Worm (Caenorhabditis elegans) whole organism, L1 larva: ENCODE measurements around the gene fbxa-172.
"Not testable (repeated sequence)": the region's sequence is repeated elsewhere in the genome, so short reads cannot be mapped to it uniquely, and the experiment has no call there.

ENCODE experiments used
- C16A3.4 ChIP-seq: fragments of 150-350 bp; optimal IDR thresholded peaks from 2 replicates; lab custom pipeline; 2014; ENCODE audit warnings: missing biosample characterization, missing genetic modification characterization
- F16B12.6 ChIP-seq: fragments of 150-350 bp; optimal IDR thresholded peaks from 2 replicates; lab custom pipeline; 2014; ENCODE audit warnings: missing biosample characterization, missing genetic modification characterization
- ama-1 ChIP-seq: fragments of 150-350 bp; optimal IDR thresholded peaks from 2 replicates; lab custom pipeline; 2014
- ceh-88 ChIP-seq: fragments of 200-800 bp; sonication (Bioruptor generic); IDR thresholded peaks from 2 replicates; pipeline ENCODE4 v1.3.6; 2022; ENCODE audit warnings: missing genetic modification characterization, missing compliant biosample characterization
- dpl-1 ChIP-seq, 3 experiments: fragments of 150-350 bp in 2 of 3; sonication (generic microtip) in 1 of 3; optimal IDR thresholded peaks; 2 replicates each; lab custom pipeline; 2014 to 2017; ENCODE audit warnings: missing biosample characterization in 3 of 3, missing genetic modification characterization in 3 of 3, missing genetic modification reagents in 3 of 3
- efl-1 ChIP-seq, 4 experiments: fragments of 150-350 bp; optimal IDR thresholded peaks in 3 of 4; peaks in 1 of 4; 1 replicate in 1 of 4; 2 replicates in 3 of 4; lab custom pipeline; 2014; ENCODE audit warnings: missing biosample characterization in 2 of 4, missing genetic modification characterization in 2 of 4, missing genetic modification reagents in 2 of 4
- egl-13 ChIP-seq: sonication (generic microtip); optimal IDR thresholded peaks from 2 replicates; lab custom pipeline; 2016; ENCODE audit warnings: missing genotype, missing genetic modification reagents, missing genetic modification characterization, missing compliant biosample characterization
- egl-27 ChIP-seq, 2 experiments: fragments of 150-350 bp in 1 of 2; sonication (generic microtip); optimal IDR thresholded peaks; 3 replicates each; lab custom pipeline; 2017 to 2018; ENCODE audit warnings: missing biosample characterization in 2 of 2, missing genetic modification characterization in 2 of 2, missing genetic modification reagents in 2 of 2
- elt-2 ChIP-seq: sonication (generic microtip); optimal IDR thresholded peaks from 2 replicates; lab custom pipeline; 2016; ENCODE audit warnings: missing genetic modification characterization, mild to moderate bottlenecking, inconsistent platforms, missing compliant biosample characterization, missing genetic modification reagents
- elt-3 ChIP-seq, 6 experiments: fragments of 150-350 bp in 1 of 6; sonication (generic microtip); optimal IDR thresholded peaks; 2 replicates each; lab custom pipeline; 2017 to 2018; ENCODE audit warnings: missing biosample characterization in 6 of 6, missing genetic modification characterization in 6 of 6, inconsistent platforms in 1 of 6
- ets-5 ChIP-seq: fragments of 200-800 bp; sonication (Bioruptor generic); IDR thresholded peaks from 2 replicates; pipeline ENCODE4 v1.3.6; 2022; ENCODE audit warnings: missing genetic modification characterization, missing compliant biosample characterization
- fkh-10 ChIP-seq: sonication (generic microtip); optimal IDR thresholded peaks from 2 replicates; lab custom pipeline; 2017; ENCODE audit warnings: missing biosample characterization, missing genetic modification reagents, missing genetic modification characterization
- fos-1 ChIP-seq: fragments of 150-350 bp; optimal IDR thresholded peaks from 2 replicates; lab custom pipeline; 2014; ENCODE audit warnings: missing biosample characterization, missing genetic modification characterization
- hlh-4 ChIP-seq: sonication (generic microtip); optimal IDR thresholded peaks from 2 replicates; lab custom pipeline; 2016; ENCODE audit warnings: mild to moderate bottlenecking, missing genetic modification characterization, missing compliant biosample characterization
- irx-1 ChIP-seq: sonication (generic microtip); optimal IDR thresholded peaks from 2 replicates; lab custom pipeline; 2016; ENCODE audit warnings: missing genetic modification characterization, missing compliant biosample characterization
- jun-1 ChIP-seq: fragments of 150-350 bp; optimal IDR thresholded peaks from 2 replicates; lab custom pipeline; 2014; ENCODE audit warnings: missing biosample characterization, missing genetic modification reagents, missing genetic modification characterization
- lin-14 ChIP-seq: fragments of 200-800 bp; sonication (Bioruptor generic); optimal IDR thresholded peaks from 2 replicates; lab custom pipeline; 2018; ENCODE audit warnings: mild to moderate bottlenecking, missing genetic modification characterization, moderate library complexity, missing compliant biosample characterization
- lin-15B ChIP-seq: fragments of 150-350 bp; sonication (generic microtip); optimal IDR thresholded peaks from 3 replicates; lab custom pipeline; 2014; ENCODE audit warnings: missing biosample characterization, missing genetic modification characterization
- lin-39 ChIP-seq: fragments of 150-350 bp; optimal IDR thresholded peaks from 2 replicates; lab custom pipeline; 2014; ENCODE audit warnings: missing biosample characterization, missing genetic modification reagents, missing genetic modification characterization
- lsy-2 ChIP-seq, 2 experiments: fragments of 150-350 bp; optimal IDR thresholded peaks; 2 replicates each; lab custom pipeline; 2014; ENCODE audit warnings: missing biosample characterization in 2 of 2, missing genetic modification characterization in 2 of 2
- mef-2 ChIP-seq: fragments of 150-350 bp; optimal IDR thresholded peaks from 2 replicates; lab custom pipeline; 2014; ENCODE audit warnings: missing biosample characterization, missing genetic modification characterization
- nhr-47 ChIP-seq: sonication (generic microtip); optimal IDR thresholded peaks from 2 replicates; lab custom pipeline; 2016; ENCODE audit warnings: mild to moderate bottlenecking, missing genetic modification characterization, moderate library complexity, missing compliant biosample characterization
- nhr-77 ChIP-seq: fragments of 150-350 bp; optimal IDR thresholded peaks from 2 replicates; lab custom pipeline; 2014; ENCODE audit warnings: missing biosample characterization, missing genetic modification characterization
- nhr-84 ChIP-seq: sonication (generic microtip); optimal IDR thresholded peaks from 2 replicates; lab custom pipeline; 2017; ENCODE audit warnings: missing biosample characterization, missing genetic modification characterization
- nhr-85 ChIP-seq: sonication (generic microtip); peaks from one replicate; lab custom pipeline; 2016; ENCODE audit warnings: missing genetic modification characterization, inconsistent platforms, missing compliant biosample characterization
- nhr-90 ChIP-seq: sonication (generic microtip); optimal IDR thresholded peaks from 2 replicates; lab custom pipeline; 2016; ENCODE audit warnings: mild to moderate bottlenecking, missing genetic modification characterization, missing compliant biosample characterization; ENCODE audit not compliant: poor library complexity
- rnt-1 ChIP-seq: sonication (generic microtip); optimal IDR thresholded peaks from 2 replicates; lab custom pipeline; 2016; ENCODE audit warnings: mild to moderate bottlenecking, missing genetic modification characterization, moderate library complexity, missing compliant biosample characterization
- skn-1 ChIP-seq: fragments of 150-350 bp; optimal IDR thresholded peaks from 2 replicates; lab custom pipeline; 2014; ENCODE audit warnings: missing biosample characterization, missing genetic modification characterization
- snpc-4 ChIP-seq: fragments of 150-350 bp; optimal IDR thresholded peaks from 2 replicates; lab custom pipeline; 2014; ENCODE audit warnings: missing biosample characterization, missing genetic modification characterization
- sup-37 ChIP-seq: fragments of 200-800 bp; sonication (Bioruptor generic); optimal IDR thresholded peaks from 2 replicates; lab custom pipeline; 2018; ENCODE audit warnings: mild to moderate bottlenecking, missing genetic modification characterization, missing compliant biosample characterization
- tbx-2 ChIP-seq: sonication (generic microtip); optimal IDR thresholded peaks from 2 replicates; lab custom pipeline; 2016; ENCODE audit warnings: missing genetic modification characterization, missing compliant biosample characterization
- tlp-1 ChIP-seq: fragments of 150-350 bp; optimal IDR thresholded peaks from 2 replicates; lab custom pipeline; 2014; ENCODE audit warnings: missing biosample characterization, missing genetic modification characterization
- unc-86 ChIP-seq: sonication (generic microtip); optimal IDR thresholded peaks from 2 replicates; lab custom pipeline; 2016; ENCODE audit warnings: missing genetic modification characterization, missing compliant biosample characterization
- unc-98 ChIP-seq: fragments of 200-800 bp; sonication (Bioruptor generic); IDR thresholded peaks from 2 replicates; pipeline ENCODE4 v1.3.6; 2022; ENCODE audit warnings: missing genetic modification characterization, missing compliant biosample characterization
- vab-15 ChIP-seq: sonication (generic microtip); optimal IDR thresholded peaks from 2 replicates; lab custom pipeline; 2017; ENCODE audit warnings: missing genotype, mild to moderate bottlenecking, missing genetic modification characterization, missing compliant biosample characterization
- xbp-1 ChIP-seq: sonication (generic microtip); optimal IDR thresholded peaks from 2 replicates; lab custom pipeline; 2016; ENCODE audit warnings: missing genetic modification characterization, missing compliant biosample characterization
- zag-1 ChIP-seq: fragments of 150-350 bp; optimal IDR thresholded peaks from 2 replicates; lab custom pipeline; 2014; ENCODE audit warnings: missing biosample characterization, missing genetic modification characterization
- ztf-11 ChIP-seq, 2 experiments: sonication (generic microtip); optimal IDR thresholded peaks; 2 replicates each; lab custom pipeline; 2016 to 2017; ENCODE audit warnings: missing genetic modification characterization in 2 of 2, missing biosample characterization in 1 of 2, missing compliant biosample characterization in 1 of 2

Gene fbxa-172

ce11 chrV:17580017-17580416 lies 21.0 kb downstream of the fbxa-172 start:
- TF ChIP-seq nhr-77 (tag; lab: Kevin White, UChicago) (no peak), efl-1 (optimal IDR thresholded peaks at IDR 0.05; lab: Kevin White, UChicago) (no peak), efl-1 (GFP tag; optimal IDR thresholded peaks at IDR 0.05 in 1 of 2; lab: Kevin White, UChicago) (peak in 1 of 2 experiments; percentile 63)
- TF ChIP-seq, all 84 proteins: peak for 1

ce11 chrV:17584352-17584843 lies 25.4 kb downstream of the fbxa-172 start, which contains the start of gene fbxa-133:
TSS of gene fbxa-133 (plus strand) at chrV:17584793.
- TF ChIP-seq sup-37 (GFP tag; lab: Kevin White, UChicago); lsy-2 (tag; optimal IDR thresholded peaks at IDR 0.05; lab: Kevin White, UChicago); mef-2 (tag; lab: Kevin White, UChicago): not testable (repeated sequence)
- TF ChIP-seq, all 84 proteins: peak for 0; not testable (repeated sequence) for 84

ce11 chrV:17595691-17596090 lies 36.6 kb downstream of the fbxa-172 start:
- TF ChIP-seq nhr-90 (tag; lab: Kevin White, UChicago) (no peak), F16B12.6 (tag; lab: Kevin White, UChicago) (no peak), dpl-1 (GFP tag; optimal IDR thresholded peaks at IDR 0.05; lab: Kevin White, UChicago) (no peak), ets-5 (GFP tag; lab: Robert Waterston, UW) (no peak), egl-13 (tag; lab: Kevin White, UChicago) (no peak), fos-1 (tag; lab: Kevin White, UChicago) (no peak), lin-14 (GFP tag; lab: Kevin White, UChicago) (no peak), elt-3 (tag; optimal IDR thresholded peaks at IDR 0.05; lab: Kevin White, UChicago) (no peak), lin-15B (tag; lab: Kevin White, UChicago) (no peak), tlp-1 (tag; lab: Kevin White, UChicago) (no peak), ama-1 (lab: Kevin White, UChicago) (no peak)

ce11 chrV:17598810-17599209 lies 39.8 kb downstream of the fbxa-172 start, which contains the start of gene Y6G8.2:
TSS of gene Y6G8.2 (minus strand) at chrV:17598956.
- TF ChIP-seq vab-15 (tag; lab: Kevin White, UChicago) (no peak), lsy-2 (tag; optimal IDR thresholded peaks at IDR 0.05; lab: Kevin White, UChicago) (no peak), nhr-84 (no peak), nhr-90 (tag; lab: Kevin White, UChicago) (no peak), ztf-11 (tag; optimal IDR thresholded peaks at IDR 0.05; lab: Kevin White, UChicago) (no peak), elt-2 (tag; lab: Kevin White, UChicago) (peak; percentile 52)

ce11 chrV:17601520-17601919 lies 42.5 kb downstream of the fbxa-172 start, which contains the start of gene ztf-25:
TSS of gene ztf-25 (plus strand) at chrV:17601820.
- TF ChIP-seq irx-1 (tag; lab: Kevin White, UChicago), result no peak
- no peak for TF ChIP-seq egl-27 (tag; optimal IDR thresholded peaks at IDR 0.05; lab: Kevin White, UChicago)
- TF ChIP-seq nhr-85 (tag; lab: Kevin White, UChicago), result no peak
- TF ChIP-seq tbx-2 (tag; lab: Kevin White, UChicago), result no peak
- TF ChIP-seq snpc-4, result no peak
- no peak for TF ChIP-seq jun-1 (tag; lab: Kevin White, UChicago)
- TF ChIP-seq, all 84 proteins: peak for 0

ce11 chrV:17606050-17606449 lies 47.0 kb downstream of the fbxa-172 start, which contains the start of gene Y6G8.16:
TSS of gene Y6G8.16 (plus strand) at chrV:17606350.
- not testable (repeated sequence) for TF ChIP-seq ceh-88 (GFP tag; lab: Robert Waterston, UW); ama-1 (lab: Kevin White, UChicago); fkh-10 (GFP tag; lab: Kevin White, UChicago)

- TF ChIP-seq unc-98 (GFP tag; lab: Robert Waterston, UW) (no peak), egl-27 (tag; optimal IDR thresholded peaks at IDR 0.05; lab: Kevin White, UChicago) (no peak), hlh-4 (tag; lab: Kevin White, UChicago) (no peak), lin-39 (no peak), rnt-1 (tag; lab: Kevin White, UChicago) (no peak), efl-1 (optimal IDR thresholded peaks at IDR 0.05; lab: Kevin White, UChicago) (no peak), efl-1 (GFP tag; optimal IDR thresholded peaks at IDR 0.05 in 1 of 2; lab: Kevin White, UChicago) (no peak), ama-1 (lab: Kevin White, UChicago) (no peak), C16A3.4 (tag; lab: Kevin White, UChicago) (no peak), skn-1 (tag; lab: Kevin White, UChicago) (no peak), nhr-47 (tag; lab: Kevin White, UChicago) (no peak), tbx-2 (tag; lab: Kevin White, UChicago) (no peak), unc-86 (no peak), xbp-1 (no peak), fos-1 (tag; lab: Kevin White, UChicago) (no peak), lin-15B (tag; lab: Kevin White, UChicago) (no peak), zag-1 (no peak), lin-14 (GFP tag; lab: Kevin White, UChicago) (no peak)
These were observed 48.8 kb downstream of the fbxa-172 start, which contains the start of gene srz-91 for ce11 chrV:17607797-17608196. TSS of gene srz-91 (plus strand) at chrV:17608097.
